Worm (Caenorhabditis elegans) whole organism, L4 larva: Measurements from ENCODE around the gene oma-2.

Source experiments
- aly-2 ChIP-seq: sonication (generic microtip); optimal IDR thresholded peaks from 2 replicates; lab custom pipeline; 2018; ENCODE audit warnings: missing biosample characterization, missing genetic modification characterization
- mdl-1 ChIP-seq, 2 experiments: fragments of 150-350 bp in 1 of 2; sonication (generic microtip) in 1 of 2; optimal IDR thresholded peaks; 2 replicates each; lab custom pipeline; 2014 to 2017; ENCODE audit warnings: missing biosample characterization in 2 of 2, missing genetic modification characterization in 2 of 2
- nhr-28 ChIP-seq: fragments of 150-350 bp; optimal IDR thresholded peaks from 2 replicates; lab custom pipeline; 2014; ENCODE audit warnings: missing biosample characterization, missing genetic modification characterization
- nhr-6 ChIP-seq: fragments of 150-350 bp; optimal IDR thresholded peaks from 2 replicates; lab custom pipeline; 2014; ENCODE audit warnings: missing biosample characterization, missing genetic modification characterization
- skn-1 ChIP-seq: fragments of 150-350 bp; optimal IDR thresholded peaks from 2 replicates; lab custom pipeline; 2014; ENCODE audit warnings: missing biosample characterization, missing genetic modification characterization

DNA sequence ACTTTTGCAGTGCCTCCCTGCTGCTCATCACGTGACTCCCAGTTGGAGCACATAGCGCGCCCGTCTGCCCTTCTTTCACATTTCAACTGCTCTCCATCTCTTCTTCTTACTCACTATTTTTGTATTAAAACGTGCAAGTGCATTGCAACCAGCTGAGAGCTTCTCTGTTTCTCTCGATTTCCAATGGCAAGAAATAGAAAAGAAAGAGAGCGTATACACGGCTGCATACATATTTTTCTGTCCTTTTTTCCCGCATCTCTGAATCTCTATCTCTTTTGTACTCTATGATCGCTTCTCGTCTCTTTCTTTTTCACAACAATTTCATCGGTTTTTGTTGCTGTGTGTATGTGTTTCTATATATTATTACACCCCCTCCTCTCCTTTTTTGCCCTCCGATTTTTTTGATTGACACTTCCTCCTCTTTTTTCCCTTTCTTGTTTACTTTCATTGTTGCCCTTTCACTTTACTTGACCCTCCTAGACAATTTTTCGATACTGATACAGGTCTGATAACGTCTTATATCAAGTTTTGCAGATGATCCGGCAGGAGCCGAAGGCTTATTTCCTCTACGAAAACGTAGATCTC, 28.2 kb upstream of the oma-2 start, which contains the start of gene Y97E10AR.1:
- TF ChIP-seq aly-2 (tag; lab: Kevin White, UChicago) (no peak), skn-1 (tag; lab: Kevin White, UChicago) (no peak), nhr-28 (peak; percentile 85), nhr-6 (no peak), mdl-1 (tag; optimal IDR thresholded peaks at IDR 0.05; lab: Kevin White, UChicago) (peak in 1 of 2 experiments; percentile 86)
